Worm (Caenorhabditis elegans): ENCODE data around the gene srsx-17.

DNA sequence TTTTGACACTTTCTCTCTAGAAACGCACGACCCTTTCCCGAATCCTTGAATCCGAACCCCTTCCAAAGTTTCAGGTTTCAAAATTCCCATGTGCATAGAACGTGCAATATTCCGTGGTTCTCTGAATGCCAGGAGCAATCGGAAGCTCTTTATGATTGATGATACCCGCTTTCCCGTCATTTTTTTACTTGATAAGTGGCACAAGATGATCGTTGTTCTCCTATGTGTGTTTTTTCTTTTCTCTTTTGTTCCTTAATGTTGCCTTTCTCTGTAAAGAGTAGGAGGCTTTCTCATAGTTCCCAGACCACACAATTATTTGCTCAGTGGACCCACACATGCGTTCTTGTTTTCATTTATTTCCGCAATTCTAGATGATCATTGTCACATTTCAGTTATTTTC, 38.6 kb upstream of the srsx-17 start:
- TF ChIP-seq unc-62 (GFP tag; optimal IDR thresholded peaks at IDR 0.05), result no peak
- no peak for TF ChIP-seq snpc-4 (tag; optimal IDR thresholded peaks at IDR 0.05)
- no peak for TF ChIP-seq ceh-39 (tag; optimal IDR thresholded peaks at IDR 0.05)
- no peak for TF ChIP-seq ztf-11 (tag; optimal IDR thresholded peaks at IDR 0.05)
- no peak for TF ChIP-seq blmp-1 (tag; optimal IDR thresholded peaks at IDR 0.05)
- TF ChIP-seq mab-5 (tag; optimal IDR thresholded peaks at IDR 0.05), result no peak
- no peak for TF ChIP-seq M03D4.4 (tag; optimal IDR thresholded peaks at IDR 0.05)
